Worm (Caenorhabditis elegans): ENCODE results near the gene srj-11.

DNA sequence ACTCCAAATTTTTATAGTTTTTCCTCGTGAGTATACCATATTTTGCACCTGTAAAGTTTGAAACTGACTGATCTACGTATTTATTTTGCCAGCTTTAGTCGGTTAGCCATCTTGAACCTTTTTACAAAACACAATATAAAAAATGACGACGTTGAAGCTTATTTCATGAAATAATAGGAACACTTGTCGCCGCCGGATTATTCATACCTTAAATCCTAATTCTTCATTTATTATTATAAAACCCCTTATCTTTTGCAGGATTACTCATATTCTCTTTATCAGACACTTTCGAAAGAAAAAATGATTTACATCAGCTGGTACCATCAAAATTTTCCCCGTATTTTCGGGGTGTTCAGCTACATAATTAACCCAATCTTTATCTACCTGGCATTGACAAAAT, 6.3 kb downstream of the srj-11 start, which contains the start of gene srj-8:
- TF ChIP-seq lsy-27 (tag; optimal IDR thresholded peaks at IDR 0.05; ENCODE audit: borderline replicate concordance, insufficient read depth) (no peak), dpff-1 (tag; optimal IDR thresholded peaks at IDR 0.05) (no peak), snpc-4 (GFP tag; optimal IDR thresholded peaks at IDR 0.05) (no peak), snpc-4 (tag; optimal IDR thresholded peaks at IDR 0.05) (no peak), nfya-1 (tag; optimal IDR thresholded peaks at IDR 0.05; ENCODE audit: borderline replicate concordance, insufficient read depth) (no peak)

All from whole organism, young adult.